Worm (Caenorhabditis elegans) whole organism, young adult: ENCODE measurements around the gene tdc-1.

Experiments used
- ceh-58 ChIP-seq: fragments of 200-800 bp; sonication (Bioruptor generic); IDR thresholded peaks from 2 replicates; pipeline ENCODE4 v1.3.6; 2022; ENCODE audit warnings: missing genetic modification characterization, missing compliant biosample characterization
- egl-44 ChIP-seq: fragments of 200-800 bp; sonication (Bioruptor generic); IDR thresholded peaks from 2 replicates; pipeline ENCODE4 v1.3.6; 2022; ENCODE audit warnings: missing genetic modification reagents, missing genetic modification characterization, missing compliant biosample characterization
- let-607 ChIP-seq, 2 experiments: fragments of 200-800 bp in 1 of 2; sonication (Bioruptor generic) in 1 of 2; sonication (generic microtip) in 1 of 2; optimal IDR thresholded peaks; 2 replicates each; lab custom pipeline; 2016 to 2018; ENCODE audit warnings: mild to moderate bottlenecking in 2 of 2, missing compliant biosample characterization in 2 of 2, missing genetic modification characterization in 2 of 2, moderate library complexity in 2 of 2, missing genotype in 1 of 2
- sdz-38 ChIP-seq: sonication (generic microtip); optimal IDR thresholded peaks from 2 replicates; lab custom pipeline; 2016; ENCODE audit warnings: missing genotype, missing genetic modification characterization, missing compliant biosample characterization
- unc-130 ChIP-seq: sonication (generic microtip); optimal IDR thresholded peaks from 2 replicates; lab custom pipeline; 2016; ENCODE audit warnings: missing genetic modification reagents, missing genetic modification characterization, missing compliant biosample characterization

- TF ChIP-seq let-607 (tag; optimal IDR thresholded peaks at IDR 0.05; lab: Kevin White, UChicago) (no peak), sdz-38 (tag; lab: Kevin White, UChicago) (no peak), egl-44 (GFP tag; lab: Robert Waterston, UW) (no peak), ceh-58 (GFP tag; lab: Robert Waterston, UW) (no peak), unc-130 (GFP tag; lab: Kevin White, UChicago) (no peak)
Measured at ce11 chrII:8238155-8238554, 32.2 kb upstream of the tdc-1 start, which contains the start of gene nlp-5.
